Fruit fly (Drosophila melanogaster) whole organism, wandering third instar larva: ENCODE data around the gene IKKbeta.
A peak's percentile ranks its signal among the peaks of the same experiment; 100 is the strongest.

Experiments
- Dfd ChIP-seq: fragments of >200 bp; optimal IDR thresholded peaks from 2 replicates; lab custom pipeline; 2017; ENCODE audit warnings: missing biosample characterization, missing genetic modification characterization
- Hnf4 ChIP-seq: fragments of 200-800 bp; sonication (Bioruptor generic); optimal IDR thresholded peaks from 2 replicates; lab custom pipeline; 2016; ENCODE audit warnings: missing biosample characterization, mild to moderate bottlenecking, missing genetic modification characterization
- Hr78 ChIP-seq: fragments of >200 bp; optimal IDR thresholded peaks from 2 replicates; lab custom pipeline; 2017; ENCODE audit warnings: missing biosample characterization, missing genetic modification characterization
- Jra ChIP-seq: sonication (Bioruptor generic); optimal IDR thresholded peaks from 2 replicates; lab custom pipeline; 2016; ENCODE audit warnings: missing biosample characterization, missing genetic modification characterization
- Myc ChIP-seq: fragments of >200 bp; optimal IDR thresholded peaks from 2 replicates; lab custom pipeline; 2017
- N ChIP-seq: fragments of >200 bp; optimal IDR thresholded peaks from 2 replicates; lab custom pipeline; 2018; ENCODE audit warnings: missing biosample characterization, missing external identifiers, missing genetic modification characterization
- Rel ChIP-seq, 2 experiments: fragments of 200-800 bp; sonication (Bioruptor generic) in 1 of 2; optimal IDR thresholded peaks; 2 replicates in 1 of 2; 3 replicates in 1 of 2; lab custom pipeline; 2016 to 2019; ENCODE audit warnings: mild to moderate bottlenecking in 2 of 2, missing biosample characterization in 2 of 2, missing genetic modification characterization in 2 of 2, moderate library complexity in 1 of 2
- Sp1 ChIP-seq: fragments of 200-800 bp; sonication (Bioruptor generic); optimal IDR thresholded peaks from 3 replicates; lab custom pipeline; 2019; ENCODE audit warnings: missing biosample characterization, mild to moderate bottlenecking, missing genetic modification characterization, moderate library complexity
- Vsx2 ChIP-seq: fragments of 200-300, 225-300 bp; sonication (Bioruptor generic); optimal IDR thresholded peaks from 2 replicates; lab custom pipeline; 2018; ENCODE audit warnings: missing biosample characterization, missing genetic modification characterization; ENCODE audit not compliant: partially characterized antibody
- br ChIP-seq: fragments of 200-800 bp; sonication (Bioruptor generic); optimal IDR thresholded peaks from 2 replicates; lab custom pipeline; 2016; ENCODE audit warnings: missing biosample characterization, missing genetic modification characterization
- brk ChIP-seq: fragments of 200-800 bp; sonication (Bioruptor generic); optimal IDR thresholded peaks from 2 replicates; lab custom pipeline; 2016; ENCODE audit warnings: missing biosample characterization, mild to moderate bottlenecking, missing genetic modification characterization
- dmrt93B ChIP-seq: fragments of 200-800 bp; sonication (Bioruptor generic); optimal IDR thresholded peaks from 2 replicates; lab custom pipeline; 2018; ENCODE audit warnings: missing biosample characterization, mild to moderate bottlenecking, missing genetic modification characterization
- foxo ChIP-seq, 2 experiments: fragments of 200-800 bp; sonication (Bioruptor generic); optimal IDR thresholded peaks; 2 replicates in 1 of 2; 3 replicates in 1 of 2; lab custom pipeline; 2016 to 2017; ENCODE audit warnings: missing biosample characterization in 2 of 2, missing genetic modification characterization in 2 of 2
- fru ChIP-seq: fragments of 200-800 bp; sonication (Bioruptor generic); optimal IDR thresholded peaks from 3 replicates; lab custom pipeline; 2016; ENCODE audit warnings: missing biosample characterization, mild to moderate bottlenecking, missing genetic modification characterization
- h ChIP-seq: fragments of 200-800 bp; sonication (Bioruptor generic); optimal IDR thresholded peaks from 3 replicates; lab custom pipeline; 2016; ENCODE audit warnings: missing biosample characterization, mild to moderate bottlenecking, missing genetic modification characterization
- jim ChIP-seq: fragments of 175-275, 200-325 bp; sonication (Bioruptor generic); optimal IDR thresholded peaks from 2 replicates; lab custom pipeline; 2016; ENCODE audit warnings: missing biosample characterization, mild to moderate bottlenecking, missing genetic modification characterization
- psq ChIP-seq: fragments of 200-800 bp; sonication (Bioruptor generic); optimal IDR thresholded peaks from 3 replicates; lab custom pipeline; 2017; ENCODE audit warnings: missing biosample characterization, mild to moderate bottlenecking, missing genetic modification characterization, moderate library complexity
- rgr ChIP-seq: fragments of 200-800 bp; sonication (Bioruptor generic); optimal IDR thresholded peaks from 3 replicates; lab custom pipeline; 2016; ENCODE audit warnings: missing biosample characterization, mild to moderate bottlenecking, missing genetic modification characterization

The IKKbeta gene

DNA sequence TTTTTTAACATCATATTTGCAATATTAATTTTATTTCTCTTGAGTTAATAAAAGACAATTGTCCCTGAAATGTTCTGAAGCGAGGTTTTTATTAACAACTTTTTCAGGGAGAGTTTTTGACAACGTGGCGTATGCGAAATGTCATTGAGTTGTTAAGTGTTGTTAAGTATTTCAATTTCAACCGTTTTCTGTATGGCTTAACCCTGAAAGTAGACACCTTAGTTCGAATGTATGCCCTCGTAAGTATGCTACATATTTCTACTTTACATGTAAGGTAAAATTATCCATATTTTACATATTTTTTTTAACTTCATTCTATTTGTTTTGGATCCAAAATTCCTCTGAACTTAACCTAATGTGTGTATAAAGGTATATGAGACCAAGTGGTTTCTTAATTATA is 45.2 kb downstream of the IKKbeta start:
- TF ChIP-seq rgr (GFP tag; lab: Kevin White, UChicago) (peak; percentile 15), Hnf4 (GFP tag; lab: Kevin White, UChicago) (peak; percentile 29), Sp1 (no peak), Rel (GFP tag; optimal IDR thresholded peaks at IDR 0.05; lab: Kevin White, UChicago) (no peak), Rel (tag; optimal IDR thresholded peaks at IDR 0.05; lab: Kevin White, UChicago) (peak; percentile 37), Hr78 (GFP tag; lab: Kevin White, UChicago) (no peak), Dfd (GFP tag; lab: Kevin White, UChicago) (no peak), brk (GFP tag; lab: Kevin White, UChicago) (no peak), N (GFP tag; lab: Kevin White, UChicago) (peak; percentile 52), foxo (GFP tag; optimal IDR thresholded peaks at IDR 0.05; lab: Kevin White, UChicago) (peak in 1 of 2 experiments; percentile 12), jim (no peak), Jra (GFP tag; lab: Kevin White, UChicago) (no peak), Myc (lab: Kevin White, UChicago) (peak; percentile 73), h (GFP tag; lab: Kevin White, UChicago) (peak; percentile 36)
- TF ChIP-seq, all 38 proteins: peak for 7

DNA sequence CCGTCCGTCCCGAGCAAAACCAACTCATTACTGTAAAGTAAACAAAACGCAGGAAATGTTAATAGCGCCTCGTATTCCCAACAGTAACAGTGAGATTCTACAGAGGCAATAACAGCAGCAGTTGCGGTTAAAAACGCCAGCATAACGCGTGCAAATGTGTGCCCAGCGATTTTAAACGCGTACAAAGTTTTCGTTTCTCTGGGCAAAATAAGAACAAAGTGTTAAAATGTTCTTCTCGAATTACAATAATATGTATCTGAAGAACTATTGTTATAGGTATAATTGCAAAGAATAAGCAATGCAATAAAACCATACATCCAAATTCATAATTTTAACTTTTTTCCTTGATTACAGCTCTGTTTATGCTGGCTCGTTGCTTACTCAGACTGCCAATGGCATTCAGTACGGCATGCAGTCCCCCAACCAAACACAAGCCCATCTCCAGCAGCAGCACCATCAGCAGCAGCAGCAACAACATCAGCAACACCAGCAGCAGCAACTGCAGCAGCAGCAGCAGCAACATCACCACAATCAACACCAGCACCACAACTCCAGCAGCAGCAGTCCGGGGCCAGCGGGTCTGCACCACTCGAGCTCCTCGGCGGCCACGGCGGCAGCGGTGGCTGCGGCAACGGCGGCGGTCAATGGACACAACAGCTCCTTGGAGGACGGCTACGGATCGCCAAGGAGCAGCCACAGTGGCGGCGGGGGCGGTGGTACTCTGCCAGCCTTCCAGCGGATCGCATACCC is 50.1 kb downstream of the IKKbeta start:
- TF ChIP-seq Vsx2 (no peak), N (GFP tag; lab: Kevin White, UChicago) (no peak), br (no peak), Dfd (GFP tag; lab: Kevin White, UChicago) (peak; percentile 94), psq (GFP tag; lab: Kevin White, UChicago) (no peak), fru (GFP tag; lab: Kevin White, UChicago) (no peak), Myc (lab: Kevin White, UChicago) (peak; percentile 82), dmrt93B (GFP tag; lab: Kevin White, UChicago) (no peak)
